Worm (Caenorhabditis elegans): Measurements from ENCODE around the gene ZK1320.11.

ce11 chrII:9716417-9717039 is 49.1 kb downstream of the ZK1320.11 start, which contains the start of gene wee-1.3:
- TF ChIP-seq tbx-37 (GFP tag; conservative IDR thresholded peaks at IDR 0.05) (peak; percentile 7; the same call in 1 of the 2 replicates), ama-1 (optimal IDR thresholded peaks at IDR 0.05) (no peak), ceh-36 (tag; optimal IDR thresholded peaks at IDR 0.05) (no peak), tbx-11 (GFP tag; IDR thresholded peaks at IDR 0.05) (no peak), scrt-1 (GFP tag; IDR thresholded peaks at IDR 0.05) (no peak), ets-7 (tag; optimal IDR thresholded peaks at IDR 0.05) (no peak), flt-1 (GFP tag; IDR thresholded peaks at IDR 0.05) (no peak), hmg-4 (GFP tag; optimal IDR thresholded peaks at IDR 0.05) (peak; percentile 40), hnd-1 (tag; optimal IDR thresholded peaks at IDR 0.05) (no peak), sea-1 (GFP tag; conservative IDR thresholded peaks at IDR 0.05) (no peak), tra-4 (tag; optimal IDR thresholded peaks at IDR 0.05) (no peak)
